Fruit fly (Drosophila melanogaster) whole organism, embryonic: ENCODE results near the gene CG33946.
A peak's percentile ranks its signal among the peaks of the same experiment; 100 is the strongest.

ENCODE experiments used
- ATbp ChIP-seq: fragments of 200-800 bp; sonication (Bioruptor generic); optimal IDR thresholded peaks from 2 replicates; lab custom pipeline; 2017; ENCODE audit warnings: missing biosample characterization, mild to moderate bottlenecking, missing genetic modification characterization, missing genetic modification reagents
- Atf6 ChIP-seq: fragments of 200-800 bp; sonication (Bioruptor generic); IDR thresholded peaks from 2 replicates; pipeline ENCODE4 v1.3.6; 2022; ENCODE audit warnings: missing biosample characterization, missing genetic modification characterization
- B-H2 ChIP-seq: fragments of 200-800 bp; sonication (Bioruptor generic); optimal IDR thresholded peaks from 2 replicates; lab custom pipeline; 2018; ENCODE audit warnings: missing biosample characterization, mild to moderate bottlenecking, missing genetic modification characterization
- Bdp1 ChIP-seq: fragments of 200-800 bp; sonication (Bioruptor generic); optimal IDR thresholded peaks from 3 replicates; lab custom pipeline; 2016; ENCODE audit warnings: missing biosample characterization, missing genetic modification characterization
- CG10959 ChIP-seq: fragments of 200-800 bp; sonication (Bioruptor generic); IDR thresholded peaks from 2 replicates; pipeline ENCODE4 v1.3.6; 2022; ENCODE audit warnings: missing biosample characterization, missing genetic modification characterization
- CG11456 ChIP-seq: fragments of 200-800 bp; sonication (Bioruptor generic); IDR thresholded peaks from 3 replicates; pipeline ENCODE4 v1.3.6; 2022; ENCODE audit warnings: missing biosample characterization, missing genetic modification characterization
- CG12155 ChIP-seq: fragments of 200-800 bp; sonication (Bioruptor generic); optimal IDR thresholded peaks from 3 replicates; lab custom pipeline; 2016; ENCODE audit warnings: missing biosample characterization, missing genetic modification characterization
- CG12659 ChIP-seq: fragments of 200-800 bp; sonication (Bioruptor generic); optimal IDR thresholded peaks from 3 replicates; lab custom pipeline; 2017; ENCODE audit warnings: mild to moderate bottlenecking, missing biosample characterization, missing genetic modification reagents, missing genetic modification characterization
- CG12942 ChIP-seq: fragments of 200-800 bp; sonication (Bioruptor generic); optimal IDR thresholded peaks from 3 replicates; lab custom pipeline; 2016; ENCODE audit warnings: missing biosample characterization, missing genetic modification characterization
- CG13296 ChIP-seq: fragments of 200-800 bp; sonication (Bioruptor generic); optimal IDR thresholded peaks from 3 replicates; lab custom pipeline; 2018; ENCODE audit warnings: missing biosample characterization, mild to moderate bottlenecking, missing genetic modification characterization
- CG14441 ChIP-seq: fragments of 200-800 bp; sonication (Bioruptor generic); IDR thresholded peaks from 2 replicates; pipeline ENCODE4 v1.3.6; 2022; ENCODE audit warnings: missing biosample characterization, missing genetic modification characterization
- CG14965 ChIP-seq: fragments of 200-800 bp; sonication (Bioruptor generic); optimal IDR thresholded peaks from 2 replicates; lab custom pipeline; 2016; ENCODE audit warnings: missing biosample characterization, missing genetic modification characterization, borderline replicate concordance
- CG15269 ChIP-seq: fragments of 200-800 bp; sonication (Bioruptor generic); optimal IDR thresholded peaks from 2 replicates; lab custom pipeline; 2018; ENCODE audit warnings: missing biosample characterization, mild to moderate bottlenecking, missing genetic modification characterization, moderate library complexity
- CG1603 ChIP-seq: fragments of 200-800 bp; sonication (Bioruptor generic); optimal IDR thresholded peaks from 2 replicates; lab custom pipeline; 2019; ENCODE audit warnings: missing biosample characterization, mild to moderate bottlenecking, missing genetic modification characterization, moderate library complexity
- CG17328 ChIP-seq: fragments of 200-800 bp; sonication (Bioruptor generic); IDR thresholded peaks from 2 replicates; pipeline ENCODE4 v1.3.6; 2022; ENCODE audit warnings: missing biosample characterization, missing genetic modification characterization
- CG17359 ChIP-seq: fragments of 200-800 bp; sonication (Bioruptor generic); optimal IDR thresholded peaks from 3 replicates; lab custom pipeline; 2018; ENCODE audit warnings: missing biosample characterization, mild to moderate bottlenecking, missing genetic modification characterization, moderate library complexity
- CG1792 ChIP-seq: fragments of 200-800 bp; sonication (Bioruptor generic); optimal IDR thresholded peaks from 2 replicates; lab custom pipeline; 2016; ENCODE audit warnings: missing biosample characterization, missing genetic modification characterization
- CG34224 ChIP-seq: fragments of 200-800 bp; sonication (Bioruptor generic); IDR thresholded peaks from 3 replicates; pipeline ENCODE4 v1.3.6; 2022; ENCODE audit warnings: missing biosample characterization, missing genetic modification characterization; ENCODE audit not compliant: partially characterized antibody
- CG3726 ChIP-seq: fragments of 200-800 bp; sonication (Bioruptor generic); IDR thresholded peaks from 3 replicates; pipeline ENCODE4, ENCODE4 v1.3.6; 2022; ENCODE audit warnings: missing biosample characterization, missing genetic modification characterization
- CG42726 ChIP-seq: fragments of 200-800 bp; sonication (Bioruptor generic); IDR thresholded peaks from 2 replicates; pipeline ENCODE4 v1.3.6; 2022; ENCODE audit warnings: missing biosample characterization, missing genetic modification characterization; ENCODE audit not compliant: partially characterized antibody
- CG4328 ChIP-seq: fragments of 200-800 bp; sonication (Bioruptor generic); optimal IDR thresholded peaks from 3 replicates; lab custom pipeline; 2017; ENCODE audit warnings: missing biosample characterization, missing genetic modification reagents, missing genetic modification characterization
- CG5245 ChIP-seq: fragments of 200-800 bp; sonication (Bioruptor generic); optimal IDR thresholded peaks from 3 replicates; lab custom pipeline; 2016; ENCODE audit warnings: missing biosample characterization, missing genetic modification characterization
- CG6175 ChIP-seq: fragments of 200-800 bp; sonication (Bioruptor generic); IDR thresholded peaks from 3 replicates; pipeline ENCODE4 v1.3.6; 2022; ENCODE audit warnings: missing biosample characterization, missing genetic modification characterization
- CG7839 ChIP-seq: fragments of 200-800 bp; sonication (Bioruptor generic); optimal IDR thresholded peaks from 3 replicates; lab custom pipeline; 2018; ENCODE audit warnings: missing biosample characterization, mild to moderate bottlenecking, missing genetic modification characterization, moderate library complexity
- CrebB ChIP-seq: fragments of 200-800 bp; sonication (Bioruptor generic); optimal IDR thresholded peaks from 3 replicates; lab custom pipeline; 2018; ENCODE audit warnings: missing biosample characterization, mild to moderate bottlenecking, missing genetic modification characterization
- D ChIP-seq, 2 experiments: fragments of 200-800 bp in 1 of 2; fragments of >200 bp in 1 of 2; sonication (Bioruptor generic) in 1 of 2; optimal IDR thresholded peaks; 2 replicates in 1 of 2; 3 replicates in 1 of 2; lab custom pipeline; 2017; ENCODE audit warnings: mild to moderate bottlenecking in 1 of 2, missing biosample characterization in 1 of 2, missing genetic modification characterization in 1 of 2, missing genetic modification reagents in 1 of 2
- Fer2 ChIP-seq: fragments of 200-800 bp; sonication (Bioruptor generic); optimal IDR thresholded peaks from 2 replicates; lab custom pipeline; 2018; ENCODE audit warnings: missing biosample characterization, mild to moderate bottlenecking, missing genetic modification characterization, moderate library complexity
- HLH3B ChIP-seq: fragments of 200-800 bp; sonication (Bioruptor generic); IDR thresholded peaks from 2 replicates; pipeline ENCODE4 v1.3.6; 2022; ENCODE audit warnings: missing biosample characterization, missing genetic modification characterization
- Hmx ChIP-seq: fragments of 200-800 bp; sonication (Bioruptor generic); optimal IDR thresholded peaks from 2 replicates; lab custom pipeline; 2016; ENCODE audit warnings: missing biosample characterization, missing genetic modification characterization
- Lhr ChIP-seq: fragments of 200-800 bp; sonication (Bioruptor generic); optimal IDR thresholded peaks from 3 replicates; lab custom pipeline; 2017; ENCODE audit warnings: mild to moderate bottlenecking, missing biosample characterization, missing genetic modification reagents, missing genetic modification characterization
- Max ChIP-seq: fragments of 200-800 bp; sonication (Bioruptor generic); optimal IDR thresholded peaks from 2 replicates; lab custom pipeline; 2016; ENCODE audit warnings: missing biosample characterization, mild to moderate bottlenecking, missing genetic modification characterization
- Mes4 ChIP-seq: fragments of 200-800 bp; sonication (Bioruptor generic); optimal IDR thresholded peaks from 2 replicates; lab custom pipeline; 2016; ENCODE audit warnings: missing biosample characterization, missing genetic modification characterization
- Sox100B ChIP-seq: fragments of 200-800 bp; sonication (Bioruptor generic); optimal IDR thresholded peaks from 3 replicates; lab custom pipeline; 2018; ENCODE audit warnings: missing biosample characterization, mild to moderate bottlenecking, missing genetic modification characterization
- Spps ChIP-seq: fragments of 200-800 bp; sonication (Bioruptor generic); optimal IDR thresholded peaks from 2 replicates; lab custom pipeline; 2018; ENCODE audit warnings: missing biosample characterization, mild to moderate bottlenecking, missing genetic modification characterization
- Taf1 ChIP-seq: fragments of 200-800 bp; sonication (Bioruptor generic); IDR thresholded peaks from 2 replicates; pipeline ENCODE4 v1.3.6; 2022; ENCODE audit warnings: missing biosample characterization, missing genetic modification characterization
- Tbp ChIP-seq: fragments of >200 bp; optimal IDR thresholded peaks from 2 replicates; lab custom pipeline; 2018; ENCODE audit warnings: missing biosample characterization, missing genetic modification characterization
- Usf ChIP-seq: fragments of 200-800 bp; sonication (Bioruptor generic); optimal IDR thresholded peaks from 2 replicates; lab custom pipeline; 2017; ENCODE audit warnings: missing genotype, missing biosample characterization, missing genetic modification characterization
- ab ChIP-seq: fragments of 200-800 bp; sonication (Bioruptor generic); optimal IDR thresholded peaks from 2 replicates; lab custom pipeline; 2016; ENCODE audit warnings: missing biosample characterization, missing genetic modification characterization
- amos ChIP-seq: fragments of 200-800 bp; sonication (Bioruptor generic); IDR thresholded peaks from 2 replicates; pipeline ENCODE4 v1.3.6; 2022; ENCODE audit warnings: missing biosample characterization, missing genetic modification characterization; ENCODE audit not compliant: partially characterized antibody
- cato ChIP-seq: fragments of 200-800 bp; sonication (Bioruptor generic); optimal IDR thresholded peaks from 2 replicates; lab custom pipeline; 2016; ENCODE audit warnings: missing biosample characterization, missing genetic modification characterization, borderline replicate concordance
- grau ChIP-seq: fragments of 200-800 bp; optimal IDR thresholded peaks from 3 replicates; lab custom pipeline; 2019; ENCODE audit warnings: missing biosample characterization, mild to moderate bottlenecking, missing genetic modification characterization, moderate library complexity
- grn ChIP-seq: fragments of 200-800 bp; sonication (Bioruptor generic); optimal IDR thresholded peaks from 3 replicates; lab custom pipeline; 2017; ENCODE audit warnings: missing biosample characterization, missing genetic modification characterization
- klu ChIP-seq: fragments of 200-800 bp; sonication (Bioruptor generic); IDR thresholded peaks from 2 replicates; pipeline ENCODE4 v1.3.6; 2022; ENCODE audit warnings: missing biosample characterization, missing genetic modification characterization
- knrl ChIP-seq: fragments of 200-800 bp; sonication (Bioruptor generic); IDR thresholded peaks from 3 replicates; pipeline ENCODE4 v1.3.6; 2022; ENCODE audit warnings: missing biosample characterization, missing genetic modification characterization; ENCODE audit not compliant: partially characterized antibody
- sens ChIP-seq: fragments of 200-800 bp; sonication (Bioruptor generic); peaks from one replicate; lab custom pipeline; 2016; ENCODE audit warnings: missing biosample characterization, missing genetic modification characterization
- sob ChIP-seq: fragments of 200-800 bp; sonication (Bioruptor generic); IDR thresholded peaks from 2 replicates; pipeline ENCODE4 v1.3.6; 2022; ENCODE audit warnings: missing biosample characterization, missing genetic modification characterization
- wdn ChIP-seq: fragments of 200-800 bp; sonication (Bioruptor generic); IDR thresholded peaks from 2 replicates; pipeline ENCODE4 v1.3.6; 2022; ENCODE audit warnings: missing biosample characterization, missing genetic modification characterization
- zen ChIP-seq: fragments of 200-800 bp; sonication (Bioruptor generic); optimal IDR thresholded peaks from 3 replicates; lab custom pipeline; 2018; ENCODE audit warnings: missing biosample characterization, mild to moderate bottlenecking, missing genetic modification characterization, moderate library complexity
- zfh2 ChIP-seq: fragments of 200-800 bp; sonication (Bioruptor generic); optimal IDR thresholded peaks from 2 replicates; lab custom pipeline; 2016; ENCODE audit warnings: missing biosample characterization, missing genetic modification characterization

Gene CG33946

DNA sequence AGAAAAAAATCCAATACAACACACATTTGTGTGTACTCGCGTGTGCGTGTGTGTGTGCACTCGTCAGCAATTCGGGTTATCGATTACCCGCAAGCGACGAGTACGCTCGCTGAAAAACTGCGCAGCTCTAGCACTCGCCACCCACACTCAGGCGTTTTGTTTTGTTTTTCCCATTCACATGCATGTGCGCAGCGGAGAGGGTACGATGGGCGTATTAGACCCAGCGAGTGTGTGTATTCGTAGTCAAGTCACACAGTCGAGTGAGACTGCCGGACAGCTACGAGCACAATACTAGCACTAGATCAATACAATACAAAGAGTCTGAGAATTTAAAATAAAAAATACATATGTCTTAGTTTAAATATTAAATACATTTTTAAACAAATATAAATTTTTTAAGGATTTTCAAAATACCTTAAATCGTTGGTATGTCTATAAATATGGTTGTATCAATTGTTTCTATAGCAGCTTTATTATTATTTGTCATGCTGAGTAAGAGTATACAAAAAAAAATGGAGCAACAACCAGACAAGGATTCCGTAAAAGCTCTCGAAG, 35.4 kb upstream of the CG33946 start, which contains the start of the genes D19B and CG43293 (continued):
- TF ChIP-seq HLH3B (peak; percentile 91), B-H2 (GFP tag; lab: Kevin White, UChicago) (peak; percentile 87), ATbp (GFP tag; lab: Kevin White, UChicago) (peak; percentile 76), CG10959 (GFP tag; lab: Robert Waterston, UW) (peak; percentile 81), CG12155 (GFP tag; lab: Kevin White, UChicago) (peak; percentile 100), Max (peak; percentile 78), CG6175 (GFP tag; lab: Robert Waterston, UW) (peak; percentile 86; the same call in 2 of the 3 replicates), amos (peak; percentile 55; the same call in 1 of the 2 replicates), grn (no peak), D (optimal IDR thresholded peaks at IDR 0.05; lab: Kevin White, UChicago) (peak; percentile 82), D (GFP tag; optimal IDR thresholded peaks at IDR 0.05; lab: Kevin White, UChicago) (peak; percentile 80), CrebB (peak; percentile 81), CG4328 (GFP tag; lab: Kevin White, UChicago) (peak; percentile 76), Taf1 (GFP tag; lab: Robert Waterston, UW) (peak; percentile 82), Spps (tag; lab: Kevin White, UChicago) (peak; percentile 74), CG1603 (tag; lab: Kevin White, UChicago) (peak; percentile 91), zen (tag; lab: Kevin White, UChicago) (peak; percentile 77), sens (GFP tag; lab: Kevin White, UChicago) (peak; percentile 97), Hmx (GFP tag; lab: Kevin White, UChicago) (peak; percentile 48), ab (GFP tag; lab: Kevin White, UChicago) (peak; percentile 72), CG3726 (GFP tag; lab: Robert Waterston, UW) (peak; percentile 87), Mes4 (GFP tag; lab: Kevin White, UChicago) (peak; percentile 56), CG42726 (GFP tag; lab: Robert Waterston, UW) (no peak), CG17359 (tag; lab: Kevin White, UChicago) (peak; percentile 92), CG5245 (GFP tag; lab: Kevin White, UChicago) (peak; percentile 84), wdn (GFP tag; lab: Robert Waterston, UW) (peak; percentile 87), klu (GFP tag; lab: Robert Waterston, UW) (peak; percentile 92), knrl (GFP tag; lab: Robert Waterston, UW) (peak; percentile 49), Sox100B (peak; percentile 85), CG1792 (GFP tag; lab: Kevin White, UChicago) (peak; percentile 79), Fer2 (tag; lab: Kevin White, UChicago) (peak; percentile 71), grau (tag; lab: Kevin White, UChicago) (peak; percentile 85), sob (GFP tag; lab: Robert Waterston, UW) (peak; percentile 87), Tbp (no peak), cato (GFP tag; lab: Kevin White, UChicago) (peak; percentile 80), CG14965 (GFP tag; lab: Kevin White, UChicago) (no peak), CG15269 (tag; lab: Kevin White, UChicago) (peak; percentile 89), Lhr (GFP tag; lab: Kevin White, UChicago) (peak; percentile 63), zfh2 (GFP tag; lab: Kevin White, UChicago) (peak; percentile 86), CG34224 (GFP tag; lab: Robert Waterston, UW) (peak; percentile 53; the same call in 2 of the 3 replicates), CG11456 (GFP tag; lab: Robert Waterston, UW) (peak; percentile 98), Bdp1 (GFP tag; lab: Kevin White, UChicago) (peak; percentile 52), CG12659 (GFP tag; lab: Kevin White, UChicago) (peak; percentile 95), Usf (GFP tag; lab: Kevin White, UChicago) (peak; percentile 72), CG13296 (peak; percentile 88), Atf6 (peak; percentile 91), CG14441 (peak; percentile 93), CG17328 (peak; percentile 92), CG7839 (peak; percentile 88), CG12942 (GFP tag; lab: Kevin White, UChicago) (peak; percentile 91)
